Worm (Caenorhabditis elegans) whole organism, young adult: ENCODE measurements around the gene C50F4.16.
A peak's percentile ranks its signal among the peaks of the same experiment; 100 is the strongest.

ENCODE experiments used
- B0019.2 ChIP-seq: fragments of 200-800 bp; sonication (Bioruptor generic); conservative IDR thresholded peaks from 2 replicates; pipeline ENCODE4 v1.3.6; 2022; ENCODE audit warnings: missing genetic modification reagents, missing genetic modification characterization, missing compliant biosample characterization
- C17E4.6 ChIP-seq: fragments of 200-800 bp; sonication (Bioruptor generic); IDR thresholded peaks from 2 replicates; pipeline ENCODE4 v1.3.6; 2022; ENCODE audit warnings: missing genetic modification reagents, missing genetic modification characterization, missing compliant biosample characterization
- F10E7.11 ChIP-seq: sonication (generic microtip); optimal IDR thresholded peaks from 2 replicates; lab custom pipeline; 2017; ENCODE audit warnings: mild to moderate bottlenecking, missing genetic modification characterization, moderate library complexity, missing compliant biosample characterization
- F23B12.7 ChIP-seq: sonication (generic microtip); optimal IDR thresholded peaks from 2 replicates; lab custom pipeline; 2017; ENCODE audit warnings: missing genetic modification characterization, mild to moderate bottlenecking, missing compliant biosample characterization, antibody characterized with exemption, moderate library complexity; ENCODE audit not compliant: insufficient read depth
- F39B2.1 ChIP-seq: fragments of 200-800 bp; sonication (Bioruptor generic); IDR thresholded peaks from 2 replicates; pipeline ENCODE4 v1.3.6; 2022; ENCODE audit warnings: missing genetic modification reagents, missing genetic modification characterization, missing compliant biosample characterization
- F57A8.1 ChIP-seq: fragments of 200-800 bp; sonication (Bioruptor generic); optimal IDR thresholded peaks from 2 replicates; lab custom pipeline; 2018; ENCODE audit warnings: mild to moderate bottlenecking, missing genetic modification characterization, moderate library complexity, missing compliant biosample characterization
- F57C9.4 ChIP-seq: sonication (generic microtip); optimal IDR thresholded peaks from 2 replicates; lab custom pipeline; 2017; ENCODE audit warnings: mild to moderate bottlenecking, missing genetic modification characterization, missing compliant biosample characterization
- Y56A3A.18 ChIP-seq: fragments of 200-800 bp; sonication (Bioruptor generic); IDR thresholded peaks from 2 replicates; pipeline ENCODE4 v1.3.6; 2022; ENCODE audit warnings: missing genetic modification reagents, missing genetic modification characterization, missing compliant biosample characterization
- Y95B8A.8 ChIP-seq: fragments of 200-800 bp; sonication (Bioruptor generic); IDR thresholded peaks from 2 replicates; pipeline ENCODE4 v1.3.6; 2022; ENCODE audit warnings: missing genetic modification reagents, missing genetic modification characterization, missing compliant biosample characterization
- akir-1 ChIP-seq: fragments of 200-800 bp; sonication (Bioruptor generic); optimal IDR thresholded peaks from 2 replicates; lab custom pipeline; 2018; ENCODE audit warnings: mild to moderate bottlenecking, missing genetic modification characterization, moderate library complexity, missing compliant biosample characterization
- atf-7 ChIP-seq: sonication (generic microtip); optimal IDR thresholded peaks from 2 replicates; lab custom pipeline; 2017; ENCODE audit warnings: mild to moderate bottlenecking, missing genetic modification characterization, missing compliant biosample characterization
- attf-3 ChIP-seq: fragments of 200-800 bp; sonication (Bioruptor generic); conservative IDR thresholded peaks from 2 replicates; pipeline ENCODE4 v1.3.6; 2022; ENCODE audit warnings: missing genetic modification reagents, missing genetic modification characterization, missing compliant biosample characterization
- attf-6 ChIP-seq: fragments of 200-800 bp; sonication (Bioruptor generic); IDR thresholded peaks from 2 replicates; pipeline ENCODE4 v1.3.6; 2022; ENCODE audit warnings: missing genetic modification reagents, missing genetic modification characterization, missing compliant biosample characterization
- bed-1 ChIP-seq: fragments of 200-800 bp; sonication (Bioruptor generic); IDR thresholded peaks from 2 replicates; pipeline ENCODE4 v1.3.6; 2022; ENCODE audit warnings: missing genetic modification reagents, missing genetic modification characterization, missing compliant biosample characterization
- bed-2 ChIP-seq: fragments of 200-800 bp; sonication (Bioruptor generic); IDR thresholded peaks from 2 replicates; pipeline ENCODE4 v1.3.6; 2022; ENCODE audit warnings: missing genetic modification reagents, missing genetic modification characterization, missing compliant biosample characterization
- ccch-3 ChIP-seq: fragments of 200-800 bp; sonication (Bioruptor generic); optimal IDR thresholded peaks from 2 replicates; lab custom pipeline; 2018; ENCODE audit warnings: mild to moderate bottlenecking, missing genetic modification characterization, missing compliant biosample characterization
- ceh-91 ChIP-seq: fragments of 200-800 bp; sonication (Bioruptor generic); IDR thresholded peaks from 2 replicates; pipeline ENCODE4 v1.3.6; 2022; ENCODE audit warnings: missing genetic modification reagents, missing genetic modification characterization, missing compliant biosample characterization
- chd-7 ChIP-seq: sonication (generic microtip); optimal IDR thresholded peaks from 2 replicates; lab custom pipeline; 2016; ENCODE audit warnings: mild to moderate bottlenecking, missing genetic modification characterization, moderate library complexity, missing compliant biosample characterization
- efl-1 ChIP-seq: fragments of 150-350 bp; optimal IDR thresholded peaks from 2 replicates; lab custom pipeline; 2014; ENCODE audit warnings: missing biosample characterization, missing genetic modification reagents, missing genetic modification characterization
- ekl-4 ChIP-seq: fragments of 200-800 bp; sonication (Bioruptor generic); IDR thresholded peaks from 2 replicates; pipeline ENCODE4 v1.3.6; 2022; ENCODE audit warnings: missing genetic modification reagents, missing genetic modification characterization, missing compliant biosample characterization
- fkh-3 ChIP-seq: sonication (generic microtip); optimal IDR thresholded peaks from 2 replicates; lab custom pipeline; 2016; ENCODE audit warnings: mild to moderate bottlenecking, missing genetic modification characterization, missing compliant biosample characterization
- hlh-26 ChIP-seq: fragments of 200-800 bp; sonication (Bioruptor generic); conservative IDR thresholded peaks from 2 replicates; pipeline ENCODE4 v1.3.6; 2022; ENCODE audit warnings: missing genetic modification reagents, missing genetic modification characterization, missing compliant biosample characterization
- hmg-1.2 ChIP-seq: fragments of 200-800 bp; sonication (Bioruptor generic); IDR thresholded peaks from 2 replicates; pipeline ENCODE4 v1.3.6; 2022; ENCODE audit warnings: missing genetic modification reagents, missing genetic modification characterization, missing compliant biosample characterization
- let-607 ChIP-seq, 2 experiments: fragments of 200-800 bp in 1 of 2; sonication (Bioruptor generic) in 1 of 2; sonication (generic microtip) in 1 of 2; optimal IDR thresholded peaks; 2 replicates each; lab custom pipeline; 2016 to 2018; ENCODE audit warnings: mild to moderate bottlenecking in 2 of 2, missing compliant biosample characterization in 2 of 2, missing genetic modification characterization in 2 of 2, moderate library complexity in 2 of 2, missing genotype in 1 of 2
- lin-26 ChIP-seq: fragments of 200-800 bp; sonication (Bioruptor generic); IDR thresholded peaks from 2 replicates; pipeline ENCODE4 v1.3.6; 2022; ENCODE audit warnings: missing genetic modification reagents, missing genetic modification characterization, missing compliant biosample characterization
- lsl-1 ChIP-seq: fragments of 200-800 bp; sonication (Bioruptor generic); optimal IDR thresholded peaks from 2 replicates; lab custom pipeline; 2018; ENCODE audit warnings: mild to moderate bottlenecking, missing genetic modification characterization, moderate library complexity, missing compliant biosample characterization
- lsy-27 ChIP-seq: sonication (generic microtip); optimal IDR thresholded peaks from 2 replicates; lab custom pipeline; 2017; ENCODE audit warnings: missing genetic modification characterization, mild to moderate bottlenecking, missing compliant biosample characterization, antibody characterized with exemption, missing genotype, borderline replicate concordance; ENCODE audit not compliant: insufficient read depth
- madf-6 ChIP-seq: fragments of 200-800 bp; sonication (Bioruptor generic); IDR thresholded peaks from 2 replicates; pipeline ENCODE4 v1.3.6; 2022; ENCODE audit warnings: missing genetic modification reagents, missing genetic modification characterization, missing compliant biosample characterization
- mcd-1 ChIP-seq: fragments of 200-800 bp; sonication (Bioruptor generic); IDR thresholded peaks from 2 replicates; pipeline ENCODE4 v1.3.6; 2022; ENCODE audit warnings: missing genetic modification reagents, missing genetic modification characterization, missing compliant biosample characterization
- nfya-1 ChIP-seq: sonication (generic microtip); optimal IDR thresholded peaks from 2 replicates; lab custom pipeline; 2017; ENCODE audit warnings: antibody characterized with exemption, missing compliant biosample characterization, missing genetic modification characterization, borderline replicate concordance; ENCODE audit not compliant: insufficient read depth
- nfya-2 ChIP-seq: fragments of 200-800 bp; sonication (Bioruptor generic); IDR thresholded peaks from 2 replicates; pipeline ENCODE4 v1.3.6; 2022; ENCODE audit warnings: missing genetic modification reagents, missing genetic modification characterization, missing compliant biosample characterization
- nhr-27 ChIP-seq: fragments of 200-800 bp; sonication (Bioruptor generic); optimal IDR thresholded peaks from 2 replicates; lab custom pipeline; 2018; ENCODE audit warnings: mild to moderate bottlenecking, missing genetic modification characterization, moderate library complexity, missing compliant biosample characterization
- pbrm-1 ChIP-seq: fragments of 200-800 bp; sonication (Bioruptor generic); IDR thresholded peaks from 2 replicates; pipeline ENCODE4 v1.3.6; 2022; ENCODE audit warnings: missing genetic modification reagents, missing genetic modification characterization, missing compliant biosample characterization
- pha-4 ChIP-seq: fragments of 150-350 bp; sonication (generic microtip); optimal IDR thresholded peaks from 2 replicates; lab custom pipeline; 2014; ENCODE audit warnings: missing biosample characterization, missing genetic modification reagents, missing genetic modification characterization
- rpc-1 ChIP-seq, 2 experiments: fragments of 150-350 bp in 1 of 2; sonication (generic microtip) in 1 of 2; optimal IDR thresholded peaks; 2 replicates each; lab custom pipeline; 2014 to 2018; ENCODE audit warnings: missing biosample characterization in 1 of 2, missing genetic modification characterization in 1 of 2, missing genetic modification reagents in 1 of 2, missing genotype in 1 of 2
- snpc-1.1 ChIP-seq: sonication (generic microtip); optimal IDR thresholded peaks from 2 replicates; lab custom pipeline; 2017; ENCODE audit warnings: missing genetic modification characterization, mild to moderate bottlenecking, missing compliant biosample characterization, antibody characterized with exemption, moderate library complexity, missing genotype, missing genetic modification reagents; ENCODE audit not compliant: insufficient read depth
- snpc-1.3 ChIP-seq: sonication (generic microtip); optimal IDR thresholded peaks from 2 replicates; lab custom pipeline; 2017; ENCODE audit warnings: missing genetic modification characterization, mild to moderate bottlenecking, missing compliant biosample characterization, antibody characterized with exemption, moderate library complexity, missing genotype, missing genetic modification reagents; ENCODE audit not compliant: insufficient read depth
- snpc-4 ChIP-seq, 5 experiments: fragments of 150-350 bp in 1 of 5; sonication (generic microtip) in 4 of 5; optimal IDR thresholded peaks; 2 replicates each; lab custom pipeline; 2014 to 2018; ENCODE audit warnings: missing genetic modification characterization in 5 of 5, missing biosample characterization in 3 of 5, antibody characterized with exemption in 2 of 5, mild to moderate bottlenecking in 2 of 5, missing compliant biosample characterization in 2 of 5, missing genotype in 2 of 5, moderate library complexity in 2 of 5, missing genetic modification reagents in 1 of 5
- zfh-2 ChIP-seq: fragments of 200-800 bp; sonication (Bioruptor generic); conservative IDR thresholded peaks from 2 replicates; pipeline ENCODE4 v1.3.6; 2022; ENCODE audit warnings: missing genetic modification reagents, missing genetic modification characterization, missing compliant biosample characterization
- ztf-18 ChIP-seq: sonication (generic microtip); optimal IDR thresholded peaks from 2 replicates; lab custom pipeline; 2016; ENCODE audit warnings: missing genotype, mild to moderate bottlenecking, missing genetic modification characterization, missing compliant biosample characterization
- ztf-22 ChIP-seq: fragments of 200-800 bp; sonication (Bioruptor generic); optimal IDR thresholded peaks from 2 replicates; lab custom pipeline; 2018; ENCODE audit warnings: mild to moderate bottlenecking, missing genetic modification characterization, moderate library complexity, missing compliant biosample characterization
- ztf-3 ChIP-seq: fragments of 200-800 bp; sonication (Bioruptor generic); optimal IDR thresholded peaks from 2 replicates; lab custom pipeline; 2018; ENCODE audit warnings: mild to moderate bottlenecking, missing genetic modification characterization, missing compliant biosample characterization

The C50F4.16 gene

DNA sequence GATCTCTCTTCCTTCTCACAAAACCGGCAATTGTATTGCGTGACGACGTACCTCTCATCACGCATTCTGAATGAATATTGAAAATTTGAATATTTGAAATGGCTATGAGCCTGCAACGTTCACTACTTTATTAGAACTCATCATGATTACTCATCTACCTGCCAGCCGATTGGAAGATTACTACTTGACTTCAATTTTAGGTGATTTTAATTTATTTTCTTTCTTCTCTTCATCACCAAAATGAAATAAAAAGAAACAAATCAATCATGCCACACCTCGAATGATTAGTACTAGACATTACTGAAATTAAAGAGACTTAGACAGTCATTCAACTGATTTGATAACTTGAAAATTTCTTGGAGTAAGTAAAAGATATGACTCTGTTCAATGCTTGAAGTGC is 42.9 kb upstream of the C50F4.16 start:
- TF ChIP-seq C17E4.6 (GFP tag; lab: Robert Waterston, UW) = no peak
- TF ChIP-seq hlh-26 (GFP tag; lab: Robert Waterston, UW) = no peak
- TF ChIP-seq ztf-3 (GFP tag; lab: Kevin White, UChicago) = no peak
- TF ChIP-seq hmg-1.2 = no peak

DNA sequence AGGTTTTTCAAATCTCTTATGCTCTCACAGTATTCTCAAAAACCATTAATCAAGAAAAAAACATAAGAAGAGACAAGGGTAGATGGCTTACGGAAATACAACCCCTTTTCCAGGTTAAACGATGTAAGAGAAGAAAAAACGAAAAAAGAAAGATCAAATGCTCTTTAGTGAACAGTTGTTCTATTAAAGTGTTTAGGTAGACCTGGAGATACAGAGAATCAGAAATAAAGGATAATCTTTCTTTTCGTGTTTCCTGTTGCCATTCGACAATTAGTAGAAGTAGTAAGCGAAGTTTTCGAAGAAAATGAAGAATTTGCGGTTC is 41.9 kb upstream of the C50F4.16 start, which contains the start of gene K09G1.1:
K09G1.1 (plus strand) TSS at position 223 of the 322 bp plus-strand sequence.
- TF ChIP-seq lin-26 (GFP tag; lab: Robert Waterston, UW) (no peak), F10E7.11 (tag; lab: Kevin White, UChicago) (no peak), C17E4.6 (GFP tag; lab: Robert Waterston, UW) (no peak), F39B2.1 (GFP tag; lab: Robert Waterston, UW) (no peak), F57C9.4 (tag; lab: Kevin White, UChicago) (no peak), let-607 (tag; optimal IDR thresholded peaks at IDR 0.05; lab: Kevin White, UChicago) (no peak), Y95B8A.8 (GFP tag; lab: Robert Waterston, UW) (no peak), ceh-91 (GFP tag; lab: Robert Waterston, UW) (no peak), nhr-27 (tag; lab: Kevin White, UChicago) (no peak), attf-6 (GFP tag; lab: Robert Waterston, UW) (no peak), bed-1 (GFP tag; lab: Robert Waterston, UW) (no peak), mcd-1 (no peak), ztf-22 (GFP tag; lab: Kevin White, UChicago) (no peak), chd-7 (no peak), akir-1 (GFP tag; lab: Kevin White, UChicago) (no peak)

DNA sequence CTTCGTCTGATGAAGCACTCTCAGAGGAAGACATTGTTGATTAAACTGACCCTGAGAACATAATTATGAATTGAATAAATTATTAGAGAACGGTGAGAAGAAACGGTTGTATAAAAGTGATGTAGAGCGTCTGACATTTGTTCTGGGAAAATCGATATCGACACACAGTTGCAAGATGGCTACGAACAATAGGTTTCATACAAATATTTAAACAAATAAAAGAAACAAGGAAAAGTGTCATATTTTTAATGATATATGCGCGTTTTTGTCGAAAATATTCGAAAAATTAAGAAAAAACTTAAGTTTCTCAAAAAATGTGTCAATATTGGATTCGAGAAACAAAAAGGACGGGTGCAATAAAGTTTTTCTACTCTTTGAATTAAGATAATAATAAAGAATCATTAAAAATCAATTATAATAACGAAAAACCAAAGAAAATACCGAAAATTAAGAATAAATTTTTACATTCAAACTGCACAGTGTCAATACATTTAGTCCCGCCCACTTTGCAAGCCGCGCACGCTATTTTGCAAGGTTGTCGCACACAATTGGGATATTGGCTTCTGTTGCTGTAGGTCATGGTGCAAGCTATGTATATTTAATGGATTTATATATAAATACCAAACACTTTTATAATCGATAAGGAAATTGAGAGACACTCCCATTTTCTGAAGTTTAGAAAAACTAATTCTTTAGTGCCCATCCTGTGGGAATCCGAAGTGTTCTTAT is 41.4 kb upstream of the C50F4.16 start, which contains the start of gene rtfo-1:
rtfo-1 (minus strand) TSS at position 51 of the 729 bp plus-strand sequence.
- TF ChIP-seq pbrm-1 (GFP tag; lab: Robert Waterston, UW) (peak; percentile 49; the same call in 1 of the 2 replicates), ccch-3 (GFP tag; lab: Kevin White, UChicago) (no peak), let-607 (tag; optimal IDR thresholded peaks at IDR 0.05; lab: Kevin White, UChicago) (peak in 1 of 2 experiments; percentile 12), F57A8.1 (no peak), rpc-1 (optimal IDR thresholded peaks at IDR 0.05; lab: Kevin White, UChicago) (peak; percentile 42), rpc-1 (tag; optimal IDR thresholded peaks at IDR 0.05; lab: Kevin White, UChicago) (no peak), ztf-18 (tag; lab: Kevin White, UChicago) (peak; percentile 34), Y56A3A.18 (GFP tag; lab: Robert Waterston, UW) (no peak), attf-3 (no peak), snpc-1.1 (tag; lab: Kevin White, UChicago) (no peak), snpc-4 (GFP tag; optimal IDR thresholded peaks at IDR 0.05; lab: Kevin White, UChicago) (no peak), snpc-4 (tag; optimal IDR thresholded peaks at IDR 0.05; lab: Kevin White, UChicago) (peak in 2 of 4 experiments; percentile 28 to 56), ekl-4 (GFP tag; lab: Robert Waterston, UW) (no peak), bed-2 (GFP tag; lab: Robert Waterston, UW) (no peak), F23B12.7 (tag; lab: Kevin White, UChicago) (no peak), efl-1 (peak; percentile 1), nfya-2 (GFP tag; lab: Robert Waterston, UW) (no peak), zfh-2 (GFP tag; lab: Robert Waterston, UW) (no peak), nfya-1 (tag; lab: Kevin White, UChicago) (no peak), lsl-1 (GFP tag; lab: Kevin White, UChicago) (no peak), pha-4 (tag; lab: Kevin White, UChicago) (no peak), madf-6 (GFP tag; lab: Robert Waterston, UW) (peak; percentile 12; the same call in 1 of the 2 replicates), fkh-3 (no peak), atf-7 (tag; lab: Kevin White, UChicago) (no peak), snpc-1.3 (peak; percentile 54), B0019.2 (GFP tag; lab: Robert Waterston, UW) (no peak), lsy-27 (no peak)
